Fruit fly (Drosophila melanogaster) whole organism, embryonic: ENCODE data around the gene scpr-A.

Source experiments
- BtbVII ChIP-seq: fragments of 200-800 bp; sonication (Bioruptor generic); optimal IDR thresholded peaks from 3 replicates; lab custom pipeline; 2017; ENCODE audit warnings: missing biosample characterization, mild to moderate bottlenecking, missing genetic modification characterization
- CG10321 ChIP-seq: fragments of 200-800 bp; sonication (Bioruptor generic); IDR thresholded peaks from 2 replicates; pipeline ENCODE4 v1.3.6; 2022; ENCODE audit warnings: missing biosample characterization, missing genetic modification characterization
- CG13287 ChIP-seq: fragments of 200-800 bp; sonication (Bioruptor generic); IDR thresholded peaks from 2 replicates; pipeline ENCODE4 v1.3.6; 2022; ENCODE audit warnings: missing biosample characterization, missing genetic modification characterization; ENCODE audit not compliant: partially characterized antibody
- CG14014 ChIP-seq: fragments of 200-800 bp; sonication (Bioruptor generic); IDR thresholded peaks from 2 replicates; pipeline ENCODE4 v1.3.6; 2022; ENCODE audit warnings: missing biosample characterization, missing genetic modification characterization
- CG14860 ChIP-seq: fragments of 200-800 bp; sonication (Bioruptor generic); IDR thresholded peaks from 3 replicates; pipeline ENCODE4 v1.3.6; 2022; ENCODE audit warnings: missing biosample characterization, missing genetic modification characterization; ENCODE audit not compliant: partially characterized antibody
- CG1647 ChIP-seq: fragments of 200-800 bp; sonication (Bioruptor generic); optimal IDR thresholded peaks from 3 replicates; lab custom pipeline; 2016; ENCODE audit warnings: missing biosample characterization, missing genetic modification characterization
- CG18262 ChIP-seq: fragments of 200-800 bp; optimal IDR thresholded peaks from 3 replicates; lab custom pipeline; 2019; ENCODE audit warnings: missing biosample characterization, mild to moderate bottlenecking, missing genetic modification characterization, moderate library complexity
- CG18599 ChIP-seq: fragments of 200-800 bp; sonication (Bioruptor generic); optimal IDR thresholded peaks from 3 replicates; lab custom pipeline; 2017; ENCODE audit warnings: missing biosample characterization, missing genetic modification characterization, mild to moderate bottlenecking, moderate library complexity, missing genetic modification reagents
- CG2120 ChIP-seq: fragments of 200-800 bp; sonication (Bioruptor generic); optimal IDR thresholded peaks from 3 replicates; lab custom pipeline; 2016; ENCODE audit warnings: missing biosample characterization, missing genetic modification characterization
- CG2889 ChIP-seq: fragments of 200-800 bp; sonication (Bioruptor generic); IDR thresholded peaks from 3 replicates; pipeline ENCODE4 v1.3.6; 2022; ENCODE audit warnings: missing biosample characterization, missing genetic modification characterization
- CG31388 ChIP-seq: fragments of 200-800 bp; sonication (Bioruptor generic); optimal IDR thresholded peaks from 2 replicates; lab custom pipeline; 2016; ENCODE audit warnings: missing biosample characterization, missing genetic modification characterization
- CG3163 ChIP-seq: fragments of 200-800 bp; sonication (Bioruptor generic); optimal IDR thresholded peaks from 3 replicates; lab custom pipeline; 2016; ENCODE audit warnings: missing biosample characterization, missing genetic modification characterization
- CG32532 ChIP-seq: fragments of 200-800 bp; sonication (Bioruptor generic); IDR thresholded peaks from 2 replicates; pipeline ENCODE4 v1.3.6; 2022; ENCODE audit warnings: missing biosample characterization, missing genetic modification characterization
- CG34376 ChIP-seq: fragments of 200-800 bp; sonication (Bioruptor generic); optimal IDR thresholded peaks from 2 replicates; lab custom pipeline; 2018; ENCODE audit warnings: missing biosample characterization, mild to moderate bottlenecking, missing genetic modification characterization
- CG34422 ChIP-seq: fragments of 200-800 bp; sonication (Bioruptor generic); IDR thresholded peaks from 3 replicates; pipeline ENCODE4 v1.3.6; 2022; ENCODE audit warnings: missing biosample characterization, missing genetic modification characterization
- CG7839 ChIP-seq: fragments of 200-800 bp; sonication (Bioruptor generic); optimal IDR thresholded peaks from 3 replicates; lab custom pipeline; 2018; ENCODE audit warnings: missing biosample characterization, mild to moderate bottlenecking, missing genetic modification characterization, moderate library complexity
- CG7987 ChIP-seq: fragments of 200-800 bp; sonication (Bioruptor generic); optimal IDR thresholded peaks from 2 replicates; lab custom pipeline; 2018; ENCODE audit warnings: missing biosample characterization, mild to moderate bottlenecking, missing genetic modification characterization, moderate library complexity
- Eip74EF ChIP-seq, 2 experiments: fragments of 200-800 bp in 1 of 2; fragments of >200 bp in 1 of 2; sonication (Bioruptor generic) in 1 of 2; optimal IDR thresholded peaks; 2 replicates each; lab custom pipeline; 2017 to 2019; ENCODE audit warnings: missing biosample characterization in 2 of 2, missing genetic modification characterization in 2 of 2, mild to moderate bottlenecking in 1 of 2, moderate library complexity in 1 of 2
- Ets65A ChIP-seq: fragments of 200-800 bp; sonication (Bioruptor generic); peaks from one replicate; lab custom pipeline; 2016; ENCODE audit warnings: missing biosample characterization, missing genetic modification characterization
- Fer3 ChIP-seq: fragments of 200-800 bp; sonication (Bioruptor generic); optimal IDR thresholded peaks from 2 replicates; lab custom pipeline; 2018; ENCODE audit warnings: missing biosample characterization, mild to moderate bottlenecking, missing genetic modification characterization, moderate library complexity
- HLH4C ChIP-seq: fragments of 200-800 bp; sonication (Bioruptor generic); IDR thresholded peaks from 3 replicates; pipeline ENCODE4 v1.3.6; 2022; ENCODE audit warnings: missing biosample characterization, missing genetic modification characterization; ENCODE audit not compliant: partially characterized antibody
- HmgZ ChIP-seq: fragments of 200-800 bp; sonication (Bioruptor generic); optimal IDR thresholded peaks from 2 replicates; lab custom pipeline; 2018; ENCODE audit warnings: missing biosample characterization, mild to moderate bottlenecking, missing genetic modification characterization
- MBD-R2 ChIP-seq: fragments of 200-800 bp; sonication (Bioruptor generic); IDR thresholded peaks from 2 replicates; pipeline ENCODE4 v1.3.6; 2022; ENCODE audit warnings: missing biosample characterization, missing genetic modification characterization
- NfI ChIP-seq: fragments of 200-800 bp; sonication (Bioruptor generic); optimal IDR thresholded peaks from 3 replicates; lab custom pipeline; 2018; ENCODE audit warnings: missing biosample characterization, mild to moderate bottlenecking, missing genetic modification characterization, moderate library complexity
- Trl ChIP-seq, 3 experiments: fragments of >200 bp in 2 of 3; fragments of 200-800 bp in 1 of 3; sonication (Bioruptor generic) in 1 of 3; optimal IDR thresholded peaks; 2 replicates in 1 of 3; 3 replicates in 2 of 3; lab custom pipeline; 2016 to 2017; ENCODE audit warnings: missing biosample characterization in 1 of 3, missing genetic modification characterization in 1 of 3
- Xrp1 ChIP-seq: fragments of 200-800 bp; sonication (Bioruptor generic); IDR thresholded peaks from 2 replicates; pipeline ENCODE4 v1.3.6; 2022; ENCODE audit warnings: missing biosample characterization, missing genetic modification characterization
- ab ChIP-seq: fragments of 200-800 bp; sonication (Bioruptor generic); optimal IDR thresholded peaks from 2 replicates; lab custom pipeline; 2016; ENCODE audit warnings: missing biosample characterization, missing genetic modification characterization
- caup ChIP-seq: fragments of 200-800 bp; sonication (Bioruptor generic); optimal IDR thresholded peaks from 3 replicates; lab custom pipeline; 2017; ENCODE audit warnings: missing biosample characterization, mild to moderate bottlenecking, missing genetic modification characterization, moderate library complexity; ENCODE audit not compliant: severe bottlenecking
- cg ChIP-seq: fragments of 200-800 bp; sonication (Bioruptor generic); optimal IDR thresholded peaks from 3 replicates; lab custom pipeline; 2019; ENCODE audit warnings: missing biosample characterization, mild to moderate bottlenecking, missing genetic modification characterization, moderate library complexity
- chinmo ChIP-seq: fragments of 200-800 bp; sonication (Bioruptor generic); IDR thresholded peaks from 4 replicates; pipeline ENCODE4 v1.3.6; 2022; ENCODE audit warnings: missing biosample characterization, missing genetic modification characterization; ENCODE audit not compliant: partially characterized antibody
- crol ChIP-seq: fragments of 200-800 bp; sonication (Bioruptor generic); IDR thresholded peaks from 2 replicates; pipeline ENCODE4 v1.3.6; 2022; ENCODE audit warnings: missing biosample characterization, missing genetic modification characterization
- dm ChIP-seq: fragments of 200-800 bp; sonication (Bioruptor generic); optimal IDR thresholded peaks from 3 replicates; lab custom pipeline; 2016; ENCODE audit warnings: missing biosample characterization, missing genetic modification characterization
- dmrt99B ChIP-seq: fragments of 200-800 bp; sonication (Bioruptor generic); optimal IDR thresholded peaks from 2 replicates; lab custom pipeline; 2018; ENCODE audit warnings: missing biosample characterization, mild to moderate bottlenecking, missing genetic modification characterization, moderate library complexity
- ftz-f1 ChIP-seq: fragments of 200-800 bp; sonication (Bioruptor generic); optimal IDR thresholded peaks from 2 replicates; lab custom pipeline; 2016; ENCODE audit warnings: missing biosample characterization, missing genetic modification characterization
- gfzf ChIP-seq: fragments of 200-800 bp; sonication (Bioruptor generic); optimal IDR thresholded peaks from 2 replicates; lab custom pipeline; 2016; ENCODE audit warnings: missing biosample characterization, mild to moderate bottlenecking, missing genetic modification characterization, moderate library complexity
- gro ChIP-seq: fragments of 200-800 bp; sonication (Bioruptor generic); optimal IDR thresholded peaks from 2 replicates; lab custom pipeline; 2016; ENCODE audit warnings: missing biosample characterization, missing genetic modification characterization
- mirr ChIP-seq: fragments of 200-800 bp; sonication (Bioruptor generic); optimal IDR thresholded peaks from 3 replicates; lab custom pipeline; 2018; ENCODE audit warnings: missing biosample characterization, mild to moderate bottlenecking, missing genetic modification characterization
- mld ChIP-seq: fragments of 200-800 bp; sonication (Bioruptor generic); IDR thresholded peaks from 3 replicates; pipeline ENCODE4 v1.3.6; 2022; ENCODE audit warnings: missing biosample characterization, missing genetic modification characterization; ENCODE audit not compliant: partially characterized antibody
- otp ChIP-seq: fragments of 200-800 bp; sonication (Bioruptor generic); IDR thresholded peaks from 3 replicates; pipeline ENCODE4, ENCODE4 v1.3.6; 2022; ENCODE audit warnings: missing biosample characterization, missing genetic modification characterization
- ranshi ChIP-seq: fragments of 200-800 bp; sonication (Bioruptor generic); IDR thresholded peaks from 2 replicates; pipeline ENCODE4 v1.3.6; 2022; ENCODE audit warnings: missing biosample characterization, missing genetic modification characterization
- rib ChIP-seq: fragments of 200-800 bp; sonication (Bioruptor generic); IDR thresholded peaks from 2 replicates; pipeline ENCODE4 v1.3.6; 2022; ENCODE audit warnings: missing biosample characterization, missing genetic modification characterization
- row ChIP-seq: fragments of 200-800 bp; sonication (Bioruptor generic); IDR thresholded peaks from 3 replicates; pipeline ENCODE4 v1.3.6; 2022; ENCODE audit warnings: missing biosample characterization, missing genetic modification characterization
- run ChIP-seq: fragments of 200-800 bp; sonication (Bioruptor generic); optimal IDR thresholded peaks from 3 replicates; lab custom pipeline; 2018; ENCODE audit warnings: missing biosample characterization, mild to moderate bottlenecking, missing genetic modification characterization
- sc ChIP-seq, 3 experiments: fragments of >200 bp in 2 of 3; fragments of 200-800 bp in 1 of 3; sonication (Bioruptor generic) in 1 of 3; optimal IDR thresholded peaks; 2 replicates in 2 of 3; 3 replicates in 1 of 3; lab custom pipeline; 2017; ENCODE audit warnings: mild to moderate bottlenecking in 1 of 3, missing biosample characterization in 1 of 3, missing genetic modification characterization in 1 of 3, missing genetic modification reagents in 1 of 3
- slbo ChIP-seq: fragments of 200-800 bp; sonication (Bioruptor generic); IDR thresholded peaks from 2 replicates; pipeline ENCODE4 v1.3.6; 2022; ENCODE audit warnings: missing biosample characterization, missing genetic modification characterization
- tna ChIP-seq: fragments of 200-800 bp; sonication (Bioruptor generic); IDR thresholded peaks from 2 replicates; pipeline ENCODE4 v1.3.6; 2022; ENCODE audit warnings: missing biosample characterization, missing genetic modification characterization; ENCODE audit not compliant: partially characterized antibody
- ttk ChIP-seq: fragments of 200-800 bp; sonication (Bioruptor generic); IDR thresholded peaks from 2 replicates; pipeline ENCODE4 v2.1.2; 2022; ENCODE audit warnings: missing biosample characterization, missing genetic modification characterization
- zf30C ChIP-seq: fragments of 200-800 bp; sonication (Bioruptor generic); optimal IDR thresholded peaks from 3 replicates; lab custom pipeline; 2018; ENCODE audit warnings: missing biosample characterization, mild to moderate bottlenecking, missing genetic modification characterization

Gene scpr-A

dm6 chr3R:11198062-11198472 is 42.9 kb upstream of the scpr-A start (continued):
- TF ChIP-seq tna (peak; percentile 13; the same call in 1 of the 2 replicates), CG2120 (GFP tag; lab: Kevin White, UChicago) (peak; percentile 3), dmrt99B (tag; lab: Kevin White, UChicago) (peak; percentile 27), mirr (GFP tag; lab: Kevin White, UChicago) (peak; percentile 31), otp (GFP tag; lab: Robert Waterston, UW) (0 out of 3 replicates have a peak, but pooled peaks have one; percentile 8), rib (peak; percentile 52; the same call in 1 of the 2 replicates), ranshi (GFP tag; lab: Robert Waterston, UW) (no peak), run (tag; lab: Kevin White, UChicago) (peak; percentile 53), CG34376 (GFP tag; lab: Kevin White, UChicago) (peak; percentile 36), Trl (optimal IDR thresholded peaks at IDR 0.05; lab: Kevin White, UChicago) (peak; percentile 48 to 70), Trl (GFP tag; optimal IDR thresholded peaks at IDR 0.05; lab: Kevin White, UChicago) (no peak), Xrp1 (GFP tag; lab: Robert Waterston, UW) (peak; percentile 46; the same call in 1 of the 2 replicates), CG3163 (peak; percentile 43), gro (peak; percentile 18), CG32532 (peak; percentile 54), CG13287 (0 out of 2 replicates have a peak, but pooled peaks have one; percentile 11), CG7839 (tag; lab: Kevin White, UChicago) (peak; percentile 34), caup (GFP tag; lab: Kevin White, UChicago) (peak; percentile 38), ftz-f1 (GFP tag; lab: Kevin White, UChicago) (peak; percentile 54), dm (peak; percentile 67), zf30C (no peak), chinmo (GFP tag; lab: Robert Waterston, UW) (peak; percentile 87; the same call in 1 of the 4 replicates), MBD-R2 (GFP tag; lab: Robert Waterston, UW) (peak; percentile 21; the same call in 1 of the 2 replicates), CG14014 (peak; percentile 46; the same call in 1 of the 2 replicates), CG10321 (GFP tag; lab: Robert Waterston, UW) (peak; percentile 84), Eip74EF (GFP tag; optimal IDR thresholded peaks at IDR 0.05; lab: Kevin White, UChicago) (peak in 1 of 2 experiments; percentile 3), cg (peak; percentile 25), CG1647 (GFP tag; lab: Kevin White, UChicago) (no peak), Ets65A (GFP tag; lab: Kevin White, UChicago) (peak; percentile 57), slbo (peak; percentile 39), CG18599 (GFP tag; lab: Kevin White, UChicago) (peak; percentile 21), CG18262 (peak; percentile 92), mld (no peak), HmgZ (tag; lab: Kevin White, UChicago) (peak; percentile 52), CG7987 (GFP tag; lab: Kevin White, UChicago) (peak; percentile 23), ttk (GFP tag; lab: Robert Waterston, UW) (peak; percentile 52), row (GFP tag; lab: Robert Waterston, UW) (peak; percentile 70), CG31388 (no peak), Fer3 (tag; lab: Kevin White, UChicago) (peak; percentile 12), CG34422 (peak; percentile 41; the same call in 1 of the 3 replicates), sc (optimal IDR thresholded peaks at IDR 0.05; lab: Kevin White, UChicago) (no peak), sc (GFP tag; optimal IDR thresholded peaks at IDR 0.05; lab: Kevin White, UChicago) (no peak), NfI (GFP tag; lab: Kevin White, UChicago) (no peak), BtbVII (peak; percentile 19), ab (GFP tag; lab: Kevin White, UChicago) (no peak), CG14860 (GFP tag; lab: Robert Waterston, UW) (no peak), CG2889 (GFP tag; lab: Robert Waterston, UW) (no peak), gfzf (no peak), crol (peak; percentile 99), HLH4C (0 out of 3 replicates have a peak, but pooled peaks have one; percentile 12)
